Worm (Caenorhabditis elegans) whole organism, L4 larva: Measurements from ENCODE around the gene osgn-1.

Experiments used
- D1046.2 ChIP-seq: fragments of 200-800 bp; sonication (Bioruptor generic); IDR thresholded peaks from 2 replicates; pipeline ENCODE4 v1.3.6; 2022; ENCODE audit warnings: missing genetic modification characterization, missing compliant biosample characterization
- F10B5.3 ChIP-seq: sonication (generic microtip); optimal IDR thresholded peaks from 2 replicates; lab custom pipeline; 2016; ENCODE audit warnings: mild to moderate bottlenecking, missing genetic modification characterization, missing compliant biosample characterization
- F49E8.2 ChIP-seq: sonication (generic microtip); optimal IDR thresholded peaks from 2 replicates; lab custom pipeline; 2016; ENCODE audit warnings: missing compliant biosample characterization, mild to moderate bottlenecking, missing genetic modification characterization, borderline replicate concordance
- T20F7.1 ChIP-seq: fragments of 200-800 bp; sonication (Bioruptor generic); optimal IDR thresholded peaks from 2 replicates; lab custom pipeline; 2018; ENCODE audit warnings: mild to moderate bottlenecking, missing genetic modification characterization, missing compliant biosample characterization
- T26A8.4 ChIP-seq: fragments of 200-800 bp; sonication (Bioruptor generic); IDR thresholded peaks from 2 replicates; pipeline ENCODE4 v1.3.6; 2022; ENCODE audit warnings: missing genetic modification characterization, missing compliant biosample characterization
- Y105C5A.15 ChIP-seq: fragments of 200-800 bp; sonication (Bioruptor generic); IDR thresholded peaks from 2 replicates; pipeline ENCODE4 v1.3.6; 2022; ENCODE audit warnings: missing genetic modification characterization, missing compliant biosample characterization
- Y5F2A.4 ChIP-seq: fragments of 200-800 bp; sonication (Bioruptor generic); optimal IDR thresholded peaks from 2 replicates; lab custom pipeline; 2018; ENCODE audit warnings: mild to moderate bottlenecking, missing genetic modification characterization, missing compliant biosample characterization
- ZK337.2 ChIP-seq: fragments of 200-800 bp; sonication (Bioruptor generic); IDR thresholded peaks from 2 replicates; pipeline ENCODE4 v1.3.6; 2022; ENCODE audit warnings: missing genetic modification reagents, missing genetic modification characterization, missing compliant biosample characterization
- ZK546.5 ChIP-seq, 2 experiments: sonication (generic microtip); optimal IDR thresholded peaks; 2 replicates each; lab custom pipeline; 2017; ENCODE audit warnings: missing biosample characterization in 2 of 2, missing genetic modification characterization in 2 of 2
- aly-2 ChIP-seq: sonication (generic microtip); optimal IDR thresholded peaks from 2 replicates; lab custom pipeline; 2018; ENCODE audit warnings: missing biosample characterization, missing genetic modification characterization
- ama-1 ChIP-seq: fragments of 150-350 bp; optimal IDR thresholded peaks from 2 replicates; lab custom pipeline; 2014; ENCODE audit warnings: inconsistent platforms, mixed read lengths
- ceh-20 ChIP-seq: fragments of 200-800 bp; sonication (Bioruptor generic); IDR thresholded peaks from 2 replicates; pipeline ENCODE4 v1.3.6; 2022; ENCODE audit warnings: missing genetic modification reagents, missing genetic modification characterization, missing compliant biosample characterization
- ceh-28 ChIP-seq: fragments of 150-350 bp; optimal IDR thresholded peaks from 2 replicates; lab custom pipeline; 2014; ENCODE audit warnings: missing biosample characterization, missing genetic modification reagents, missing genetic modification characterization
- ceh-32 ChIP-seq: sonication (generic microtip); optimal IDR thresholded peaks from 2 replicates; lab custom pipeline; 2016; ENCODE audit warnings: mild to moderate bottlenecking, missing genetic modification characterization, missing compliant biosample characterization; ENCODE audit not compliant: poor library complexity
- ctbp-1 ChIP-seq: fragments of 200-800 bp; sonication (Bioruptor generic); IDR thresholded peaks from 2 replicates; pipeline ENCODE4 v1.3.6; 2022; ENCODE audit warnings: missing genetic modification reagents, missing genetic modification characterization, missing compliant biosample characterization
- daf-12 ChIP-seq: fragments of 150-350 bp; optimal IDR thresholded peaks from 2 replicates; lab custom pipeline; 2014; ENCODE audit warnings: missing biosample characterization, missing genetic modification reagents, missing genetic modification characterization
- daf-16 ChIP-seq, 3 experiments: sonication (generic microtip); optimal IDR thresholded peaks; 2 replicates each; lab custom pipeline; 2016 to 2017; ENCODE audit warnings: missing genetic modification characterization in 3 of 3, missing genetic modification reagents in 3 of 3, mild to moderate bottlenecking in 2 of 3, missing compliant biosample characterization in 2 of 3, missing biosample characterization in 1 of 3, moderate library complexity in 1 of 3
- daf-19 ChIP-seq: fragments of 200-800 bp; sonication (Bioruptor generic); conservative IDR thresholded peaks from 2 replicates; pipeline ENCODE4 v1.3.6; 2022; ENCODE audit warnings: missing genetic modification characterization, missing compliant biosample characterization
- dmd-9 ChIP-seq: fragments of 200-800 bp; sonication (Bioruptor generic); IDR thresholded peaks from 2 replicates; pipeline ENCODE4 v1.3.6; 2022; ENCODE audit warnings: missing genetic modification reagents, missing genetic modification characterization, missing compliant biosample characterization
- egl-27 ChIP-seq: sonication (generic microtip); optimal IDR thresholded peaks from 3 replicates; lab custom pipeline; 2017; ENCODE audit warnings: missing biosample characterization, missing genetic modification reagents, missing genetic modification characterization
- fos-1 ChIP-seq: fragments of 150-350 bp; optimal IDR thresholded peaks from 2 replicates; lab custom pipeline; 2014; ENCODE audit warnings: missing biosample characterization, missing genetic modification characterization
- hif-1 ChIP-seq, 2 experiments: sonication (generic microtip); optimal IDR thresholded peaks; 2 replicates each; lab custom pipeline; 2016 to 2017; ENCODE audit warnings: missing compliant biosample characterization in 2 of 2, missing genetic modification characterization in 2 of 2, missing genetic modification reagents in 2 of 2, missing genotype in 2 of 2, mild to moderate bottlenecking in 1 of 2
- hlh-11 ChIP-seq: fragments of 200-800 bp; sonication (Bioruptor generic); optimal IDR thresholded peaks from 2 replicates; lab custom pipeline; 2018; ENCODE audit warnings: mild to moderate bottlenecking, missing genetic modification characterization, missing compliant biosample characterization
- hlh-30 ChIP-seq: sonication (generic microtip); optimal IDR thresholded peaks from 2 replicates; lab custom pipeline; 2017; ENCODE audit warnings: antibody characterized with exemption, mild to moderate bottlenecking, missing genetic modification characterization, missing compliant biosample characterization; ENCODE audit not compliant: insufficient read depth
- jun-1 ChIP-seq: fragments of 150-350 bp; optimal IDR thresholded peaks from 2 replicates; lab custom pipeline; 2014; ENCODE audit warnings: missing biosample characterization, missing genetic modification reagents, missing genetic modification characterization
- lim-7 ChIP-seq: fragments of 200-800 bp; sonication (Bioruptor generic); IDR thresholded peaks from 2 replicates; pipeline ENCODE4 v1.3.6; 2022; ENCODE audit warnings: missing genetic modification characterization, missing compliant biosample characterization
- lsy-2 ChIP-seq, 2 experiments: fragments of 150-350 bp in 1 of 2; sonication (generic microtip) in 1 of 2; optimal IDR thresholded peaks; 2 replicates each; lab custom pipeline; 2014 to 2017; ENCODE audit warnings: missing biosample characterization in 2 of 2, missing genetic modification characterization in 2 of 2
- madf-5 ChIP-seq, 2 experiments: fragments of 200-800 bp; sonication (Bioruptor generic); IDR thresholded peaks; 2 replicates each; pipeline ENCODE4 v1.3.6; 2022; ENCODE audit warnings: missing compliant biosample characterization in 2 of 2, missing genetic modification characterization in 2 of 2
- madf-9 ChIP-seq: fragments of 200-800 bp; sonication (Bioruptor generic); conservative IDR thresholded peaks from 2 replicates; pipeline ENCODE4 v1.3.6; 2022; ENCODE audit warnings: missing genetic modification reagents, missing genetic modification characterization, missing compliant biosample characterization
- mdl-1 ChIP-seq, 2 experiments: fragments of 150-350 bp in 1 of 2; sonication (generic microtip) in 1 of 2; optimal IDR thresholded peaks; 2 replicates each; lab custom pipeline; 2014 to 2017; ENCODE audit warnings: missing biosample characterization in 2 of 2, missing genetic modification characterization in 2 of 2
- mxl-3 ChIP-seq: fragments of 200-800 bp; sonication (Bioruptor generic); optimal IDR thresholded peaks from 2 replicates; lab custom pipeline; 2018; ENCODE audit warnings: mild to moderate bottlenecking, missing genetic modification characterization, missing compliant biosample characterization
- nhr-102 ChIP-seq: sonication (generic microtip); optimal IDR thresholded peaks from 2 replicates; lab custom pipeline; 2016; ENCODE audit warnings: mild to moderate bottlenecking, missing genetic modification characterization, moderate library complexity, missing compliant biosample characterization
- nhr-25 ChIP-seq: sonication (generic microtip); optimal IDR thresholded peaks from 2 replicates; lab custom pipeline; 2017; ENCODE audit warnings: missing genetic modification characterization, mild to moderate bottlenecking, missing compliant biosample characterization, antibody characterized with exemption, moderate library complexity, borderline replicate concordance; ENCODE audit not compliant: insufficient read depth
- nhr-28 ChIP-seq: fragments of 150-350 bp; optimal IDR thresholded peaks from 2 replicates; lab custom pipeline; 2014; ENCODE audit warnings: missing biosample characterization, missing genetic modification characterization
- nhr-41 ChIP-seq: fragments of 200-800 bp; sonication (Bioruptor generic); IDR thresholded peaks from 2 replicates; pipeline ENCODE4 v1.3.6; 2022; ENCODE audit warnings: missing genetic modification reagents, missing genetic modification characterization, missing compliant biosample characterization
- nhr-6 ChIP-seq: fragments of 150-350 bp; optimal IDR thresholded peaks from 2 replicates; lab custom pipeline; 2014; ENCODE audit warnings: missing biosample characterization, missing genetic modification characterization
- nhr-77 ChIP-seq: fragments of 150-350 bp; optimal IDR thresholded peaks from 2 replicates; lab custom pipeline; 2014; ENCODE audit warnings: missing biosample characterization, missing genetic modification characterization
- pqm-1 ChIP-seq: sonication (generic microtip); optimal IDR thresholded peaks from 2 replicates; lab custom pipeline; 2017; ENCODE audit warnings: missing biosample characterization, missing genetic modification characterization
- rbr-2 ChIP-seq: sonication (generic microtip); optimal IDR thresholded peaks from 2 replicates; lab custom pipeline; 2016; ENCODE audit warnings: missing genotype, missing genetic modification characterization, missing compliant biosample characterization
- sdz-12 ChIP-seq: fragments of 200-800 bp; sonication (Bioruptor generic); optimal IDR thresholded peaks from 2 replicates; lab custom pipeline; 2018; ENCODE audit warnings: mild to moderate bottlenecking, missing genetic modification characterization, missing compliant biosample characterization
- skn-1 ChIP-seq: fragments of 150-350 bp; optimal IDR thresholded peaks from 2 replicates; lab custom pipeline; 2014; ENCODE audit warnings: missing biosample characterization, missing genetic modification characterization
- snpc-1.2 ChIP-seq: fragments of 200-800 bp; sonication (Bioruptor generic); IDR thresholded peaks from 2 replicates; pipeline ENCODE4 v1.3.6; 2022; ENCODE audit warnings: missing genetic modification reagents, missing genetic modification characterization, missing compliant biosample characterization
- snpc-4 ChIP-seq: fragments of 150-350 bp; optimal IDR thresholded peaks from 2 replicates; lab custom pipeline; 2014; ENCODE audit warnings: missing biosample characterization, missing genetic modification characterization
- spr-1 ChIP-seq: sonication (generic microtip); optimal IDR thresholded peaks from 2 replicates; lab custom pipeline; 2016; ENCODE audit warnings: mild to moderate bottlenecking, missing genetic modification characterization, missing compliant biosample characterization
- spr-3 ChIP-seq: fragments of 200-800 bp; sonication (Bioruptor generic); optimal IDR thresholded peaks from 2 replicates; lab custom pipeline; 2018; ENCODE audit warnings: mild to moderate bottlenecking, missing genetic modification characterization, missing compliant biosample characterization
- unc-130 ChIP-seq: sonication (generic microtip); optimal IDR thresholded peaks from 2 replicates; lab custom pipeline; 2016; ENCODE audit warnings: missing genetic modification reagents, missing genetic modification characterization, missing compliant biosample characterization
- unc-39 ChIP-seq: sonication (generic microtip); optimal IDR thresholded peaks from 2 replicates; lab custom pipeline; 2017; ENCODE audit warnings: missing biosample characterization, missing genetic modification characterization
- unc-62 ChIP-seq, 3 experiments: fragments of 150-350 bp in 1 of 3; sonication (generic microtip); optimal IDR thresholded peaks in 2 of 3; peaks in 1 of 3; 1 replicate in 1 of 3; 2 replicates in 2 of 3; lab custom pipeline; 2014 to 2017; ENCODE audit warnings: missing biosample characterization in 3 of 3, missing genetic modification characterization in 3 of 3, missing genetic modification reagents in 3 of 3, missing genotype in 1 of 3
- zfp-3 ChIP-seq: fragments of 200-800 bp; sonication (Bioruptor generic); conservative IDR thresholded peaks from 2 replicates; pipeline ENCODE4 v1.3.6; 2022; ENCODE audit warnings: missing genetic modification reagents, missing genetic modification characterization, missing compliant biosample characterization
- ztf-7 ChIP-seq: fragments of 150-350 bp; optimal IDR thresholded peaks from 2 replicates; lab custom pipeline; 2014; ENCODE audit warnings: missing biosample characterization, missing genetic modification characterization

Gene osgn-1

DNA sequence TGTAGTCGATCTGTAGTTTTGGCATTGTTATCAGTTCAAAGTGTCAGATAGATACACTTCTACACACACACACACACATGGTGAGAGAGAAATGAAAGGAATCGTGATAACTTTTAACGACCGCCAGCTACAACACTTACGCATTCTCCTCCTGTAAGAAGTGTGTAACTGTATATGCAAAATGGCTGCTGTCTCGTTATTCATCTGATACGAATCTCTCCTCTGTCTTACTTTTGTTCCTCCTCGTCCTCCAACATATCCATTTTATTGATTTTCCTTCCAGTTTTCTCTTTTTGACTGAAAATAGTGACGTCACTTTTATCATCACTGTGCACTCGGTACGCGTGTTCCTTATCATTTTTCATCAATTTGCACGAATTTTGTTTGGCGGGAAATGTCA lies 5.5 kb downstream of the osgn-1 start (continued):
- TF ChIP-seq Y5F2A.4 (no peak), lim-7 (no peak), skn-1 (tag; lab: Kevin White, UChicago) (no peak), unc-130 (GFP tag; lab: Kevin White, UChicago) (no peak), nhr-28 (tag; lab: Kevin White, UChicago) (peak; percentile 100), F49E8.2 (tag; lab: Kevin White, UChicago) (no peak), nhr-6 (tag; lab: Kevin White, UChicago) (no peak), zfp-3 (GFP tag; lab: Robert Waterston, UW) (no peak), nhr-102 (tag; lab: Kevin White, UChicago) (peak; percentile 25), dmd-9 (GFP tag; lab: Robert Waterston, UW) (no peak), egl-27 (tag; lab: Kevin White, UChicago) (no peak), ceh-28 (tag; lab: Kevin White, UChicago) (no peak), daf-12 (tag; lab: Kevin White, UChicago) (no peak), D1046.2 (GFP tag; lab: Robert Waterston, UW) (no peak), madf-9 (GFP tag; lab: Robert Waterston, UW) (no peak), madf-5 (GFP tag; IDR thresholded peaks at IDR 0.05; lab: Robert Waterston, UW) (no peak), ceh-20 (GFP tag; lab: Robert Waterston, UW) (no peak), ZK337.2 (GFP tag; lab: Robert Waterston, UW) (no peak), daf-16 (GFP tag; optimal IDR thresholded peaks at IDR 0.05; lab: Kevin White, UChicago) (no peak), daf-16 (tag; optimal IDR thresholded peaks at IDR 0.05; lab: Kevin White, UChicago) (peak; percentile 48), rbr-2 (tag; lab: Kevin White, UChicago) (no peak), ztf-7 (no peak), ceh-32 (tag; lab: Kevin White, UChicago) (no peak), ZK546.5 (tag; optimal IDR thresholded peaks at IDR 0.05; lab: Kevin White, UChicago) (no peak), ctbp-1 (GFP tag; lab: Robert Waterston, UW) (no peak), lsy-2 (tag; optimal IDR thresholded peaks at IDR 0.05; lab: Kevin White, UChicago) (peak in 1 of 2 experiments; percentile 6), unc-39 (tag; lab: Kevin White, UChicago) (no peak), T20F7.1 (GFP tag; lab: Kevin White, UChicago) (no peak), mdl-1 (tag; optimal IDR thresholded peaks at IDR 0.05; lab: Kevin White, UChicago) (peak in 1 of 2 experiments; percentile 61), nhr-41 (GFP tag; lab: Robert Waterston, UW) (no peak), jun-1 (tag; lab: Kevin White, UChicago) (no peak), F10B5.3 (no peak), pqm-1 (peak; percentile 44), ama-1 (lab: Kevin White, UChicago) (no peak), nhr-25 (tag; lab: Kevin White, UChicago) (no peak), spr-3 (GFP tag; lab: Kevin White, UChicago) (no peak), spr-1 (tag; lab: Kevin White, UChicago) (no peak), hlh-11 (peak; percentile 51), daf-19 (GFP tag; lab: Robert Waterston, UW) (no peak), hif-1 (tag; optimal IDR thresholded peaks at IDR 0.05; lab: Kevin White, UChicago) (peak in 1 of 2 experiments; percentile 24), mxl-3 (GFP tag; lab: Kevin White, UChicago) (peak; percentile 45), snpc-4 (tag; lab: Kevin White, UChicago) (no peak), snpc-1.2 (GFP tag; lab: Robert Waterston, UW) (no peak), aly-2 (tag; lab: Kevin White, UChicago) (no peak), fos-1 (tag; lab: Kevin White, UChicago) (no peak), sdz-12 (GFP tag; lab: Kevin White, UChicago) (no peak), hlh-30 (tag; lab: Kevin White, UChicago) (peak; percentile 34), nhr-77 (tag; lab: Kevin White, UChicago) (peak; percentile 40), T26A8.4 (GFP tag; lab: Robert Waterston, UW) (no peak; the same call in 1 of the 2 replicates), Y105C5A.15 (GFP tag; lab: Robert Waterston, UW) (no peak), unc-62 (GFP tag; optimal IDR thresholded peaks at IDR 0.05 in 1 of 2; lab: Kevin White, UChicago) (peak in 1 of 2 experiments; percentile 74), unc-62 (tag; optimal IDR thresholded peaks at IDR 0.05; lab: Kevin White, UChicago) (no peak)
- TF ChIP-seq, all 104 proteins: peak for 18
